Worm (Caenorhabditis elegans) whole organism, young adult: ENCODE measurements around the gene nuo-5.

ENCODE experiments used
- B0019.2 ChIP-seq: fragments of 200-800 bp; sonication (Bioruptor generic); conservative IDR thresholded peaks from 2 replicates; pipeline ENCODE4 v1.3.6; 2022; ENCODE audit warnings: missing genetic modification reagents, missing genetic modification characterization, missing compliant biosample characterization
- B0035.1 ChIP-seq: sonication (generic microtip); optimal IDR thresholded peaks from 2 replicates; lab custom pipeline; 2016; ENCODE audit warnings: missing genetic modification characterization, mild to moderate bottlenecking, missing compliant biosample characterization, missing genotype, missing genetic modification reagents
- D2030.7 ChIP-seq: fragments of 200-800 bp; sonication (Bioruptor generic); IDR thresholded peaks from 2 replicates; pipeline ENCODE4 v1.3.6; 2022; ENCODE audit warnings: missing genetic modification reagents, missing genetic modification characterization, missing compliant biosample characterization
- F22D6.2 ChIP-seq: sonication (generic microtip); optimal IDR thresholded peaks from 2 replicates; lab custom pipeline; 2016; ENCODE audit warnings: mild to moderate bottlenecking, missing genetic modification characterization, missing compliant biosample characterization
- F39B2.1 ChIP-seq: fragments of 200-800 bp; sonication (Bioruptor generic); IDR thresholded peaks from 2 replicates; pipeline ENCODE4 v1.3.6; 2022; ENCODE audit warnings: missing genetic modification reagents, missing genetic modification characterization, missing compliant biosample characterization
- F52B5.7 ChIP-seq: sonication (generic microtip); optimal IDR thresholded peaks from 2 replicates; lab custom pipeline; 2016; ENCODE audit warnings: mild to moderate bottlenecking, missing genetic modification characterization, missing compliant biosample characterization
- T07F8.4 ChIP-seq: sonication (generic microtip); optimal IDR thresholded peaks from 2 replicates; lab custom pipeline; 2016; ENCODE audit warnings: mild to moderate bottlenecking, missing genetic modification characterization, moderate library complexity, missing compliant biosample characterization
- T26A5.8 ChIP-seq: sonication (generic microtip); optimal IDR thresholded peaks from 2 replicates; lab custom pipeline; 2016; ENCODE audit warnings: missing genetic modification characterization, missing compliant biosample characterization
- Y53F4B.3 ChIP-seq: fragments of 200-800 bp; sonication (Bioruptor generic); IDR thresholded peaks from 2 replicates; pipeline ENCODE4 v1.3.6; 2022; ENCODE audit warnings: missing genetic modification reagents, missing genetic modification characterization, missing compliant biosample characterization
- Y67H2A.10 ChIP-seq: fragments of 200-800 bp; sonication (Bioruptor generic); conservative IDR thresholded peaks from 2 replicates; pipeline ENCODE4 v1.3.6; 2022; ENCODE audit warnings: missing genetic modification reagents, missing genetic modification characterization, missing compliant biosample characterization
- ZK185.1 ChIP-seq: sonication (generic microtip); optimal IDR thresholded peaks from 2 replicates; lab custom pipeline; 2016; ENCODE audit warnings: mild to moderate bottlenecking, missing genetic modification characterization, missing compliant biosample characterization; ENCODE audit not compliant: poor library complexity, severe bottlenecking
- aptf-2 ChIP-seq: fragments of 200-800 bp; sonication (Bioruptor generic); conservative IDR thresholded peaks from 2 replicates; pipeline ENCODE4 v1.3.6; 2022; ENCODE audit warnings: missing genetic modification reagents, missing genetic modification characterization, missing compliant biosample characterization
- attf-3 ChIP-seq: fragments of 200-800 bp; sonication (Bioruptor generic); conservative IDR thresholded peaks from 2 replicates; pipeline ENCODE4 v1.3.6; 2022; ENCODE audit warnings: missing genetic modification reagents, missing genetic modification characterization, missing compliant biosample characterization
- bed-2 ChIP-seq: fragments of 200-800 bp; sonication (Bioruptor generic); IDR thresholded peaks from 2 replicates; pipeline ENCODE4 v1.3.6; 2022; ENCODE audit warnings: missing genetic modification reagents, missing genetic modification characterization, missing compliant biosample characterization
- cebp-2 ChIP-seq: fragments of 200-800 bp; sonication (Bioruptor generic); IDR thresholded peaks from 2 replicates; pipeline ENCODE4 v1.3.6; 2022; ENCODE audit warnings: missing genetic modification characterization, missing compliant biosample characterization
- ceh-100 ChIP-seq: fragments of 200-800 bp; sonication (Bioruptor generic); IDR thresholded peaks from 2 replicates; pipeline ENCODE4 v1.3.6; 2022; ENCODE audit warnings: missing genetic modification reagents, missing genetic modification characterization, missing compliant biosample characterization
- ceh-27 ChIP-seq: fragments of 200-800 bp; sonication (Bioruptor generic); optimal IDR thresholded peaks from 2 replicates; lab custom pipeline; 2018; ENCODE audit warnings: mild to moderate bottlenecking, missing genetic modification characterization, moderate library complexity, missing compliant biosample characterization
- ceh-79 ChIP-seq: sonication (generic microtip); optimal IDR thresholded peaks from 2 replicates; lab custom pipeline; 2017; ENCODE audit warnings: mild to moderate bottlenecking, missing genetic modification characterization, missing compliant biosample characterization
- chd-7 ChIP-seq: sonication (generic microtip); optimal IDR thresholded peaks from 2 replicates; lab custom pipeline; 2016; ENCODE audit warnings: mild to moderate bottlenecking, missing genetic modification characterization, moderate library complexity, missing compliant biosample characterization
- dox-1 ChIP-seq: fragments of 200-800 bp; sonication (Bioruptor generic); IDR thresholded peaks from 2 replicates; pipeline ENCODE4 v1.3.6; 2022; ENCODE audit warnings: missing genetic modification reagents, missing genetic modification characterization, missing compliant biosample characterization
- dpl-1 ChIP-seq: fragments of 150-350 bp; optimal IDR thresholded peaks from 2 replicates; lab custom pipeline; 2014; ENCODE audit warnings: missing biosample characterization, missing genetic modification reagents, missing genetic modification characterization
- gei-17 ChIP-seq: fragments of 200-800 bp; sonication (Bioruptor generic); optimal IDR thresholded peaks from 2 replicates; lab custom pipeline; 2018; ENCODE audit warnings: mild to moderate bottlenecking, missing genetic modification characterization, missing compliant biosample characterization
- lag-1 ChIP-seq: fragments of 200-800 bp; sonication (Bioruptor generic); IDR thresholded peaks from 2 replicates; pipeline ENCODE4 v1.3.6; 2022; ENCODE audit warnings: missing genetic modification reagents, missing genetic modification characterization, missing compliant biosample characterization
- lin-26 ChIP-seq: fragments of 200-800 bp; sonication (Bioruptor generic); IDR thresholded peaks from 2 replicates; pipeline ENCODE4 v1.3.6; 2022; ENCODE audit warnings: missing genetic modification reagents, missing genetic modification characterization, missing compliant biosample characterization
- lir-1 ChIP-seq: fragments of 200-800 bp; sonication (Bioruptor generic); conservative IDR thresholded peaks from 2 replicates; pipeline ENCODE4 v1.3.6; 2022; ENCODE audit warnings: missing genetic modification reagents, missing genetic modification characterization, missing compliant biosample characterization
- lsl-1 ChIP-seq: fragments of 200-800 bp; sonication (Bioruptor generic); optimal IDR thresholded peaks from 2 replicates; lab custom pipeline; 2018; ENCODE audit warnings: mild to moderate bottlenecking, missing genetic modification characterization, moderate library complexity, missing compliant biosample characterization
- madf-10 ChIP-seq: sonication (generic microtip); optimal IDR thresholded peaks from 2 replicates; lab custom pipeline; 2016; ENCODE audit warnings: mild to moderate bottlenecking, missing genetic modification characterization, missing compliant biosample characterization
- nfyb-1 ChIP-seq: fragments of 200-800 bp; sonication (Bioruptor generic); IDR thresholded peaks from 2 replicates; pipeline ENCODE4 v1.3.6; 2022; ENCODE audit warnings: missing genetic modification reagents, missing genetic modification characterization, missing compliant biosample characterization
- nhr-27 ChIP-seq: fragments of 200-800 bp; sonication (Bioruptor generic); optimal IDR thresholded peaks from 2 replicates; lab custom pipeline; 2018; ENCODE audit warnings: mild to moderate bottlenecking, missing genetic modification characterization, moderate library complexity, missing compliant biosample characterization
- nhr-80 ChIP-seq: sonication (generic microtip); optimal IDR thresholded peaks from 2 replicates; lab custom pipeline; 2016; ENCODE audit warnings: missing genetic modification characterization, missing compliant biosample characterization
- pbrm-1 ChIP-seq: fragments of 200-800 bp; sonication (Bioruptor generic); IDR thresholded peaks from 2 replicates; pipeline ENCODE4 v1.3.6; 2022; ENCODE audit warnings: missing genetic modification reagents, missing genetic modification characterization, missing compliant biosample characterization
- pha-4 ChIP-seq: fragments of 150-350 bp; sonication (generic microtip); optimal IDR thresholded peaks from 2 replicates; lab custom pipeline; 2014; ENCODE audit warnings: missing biosample characterization, missing genetic modification reagents, missing genetic modification characterization
- rcor-1 ChIP-seq: fragments of 200-800 bp; sonication (Bioruptor generic); IDR thresholded peaks from 2 replicates; pipeline ENCODE4 v1.3.6; 2022; ENCODE audit warnings: missing genetic modification reagents, missing genetic modification characterization, missing compliant biosample characterization
- rec-8 ChIP-seq, 2 experiments: sonication (generic microtip); optimal IDR thresholded peaks; 2 replicates each; lab custom pipeline; 2016; ENCODE audit warnings: mild to moderate bottlenecking in 2 of 2, missing genetic modification characterization in 2 of 2, missing genetic modification reagents in 2 of 2, missing genotype in 2 of 2, missing biosample characterization in 1 of 2, missing compliant biosample characterization in 1 of 2, moderate library complexity in 1 of 2
- rpc-1 ChIP-seq, 2 experiments: fragments of 150-350 bp in 1 of 2; sonication (generic microtip) in 1 of 2; optimal IDR thresholded peaks; 2 replicates each; lab custom pipeline; 2014 to 2018; ENCODE audit warnings: missing biosample characterization in 1 of 2, missing genetic modification characterization in 1 of 2, missing genetic modification reagents in 1 of 2, missing genotype in 1 of 2
- snpc-1.1 ChIP-seq: sonication (generic microtip); optimal IDR thresholded peaks from 2 replicates; lab custom pipeline; 2017; ENCODE audit warnings: missing genetic modification characterization, mild to moderate bottlenecking, missing compliant biosample characterization, antibody characterized with exemption, moderate library complexity, missing genotype, missing genetic modification reagents; ENCODE audit not compliant: insufficient read depth
- snpc-3.4 ChIP-seq: sonication (generic microtip); optimal IDR thresholded peaks from 2 replicates; lab custom pipeline; 2017; ENCODE audit warnings: missing genetic modification characterization, mild to moderate bottlenecking, missing compliant biosample characterization, antibody characterized with exemption, moderate library complexity, missing genotype, missing genetic modification reagents
- snpc-4 ChIP-seq, 5 experiments: fragments of 150-350 bp in 1 of 5; sonication (generic microtip) in 4 of 5; optimal IDR thresholded peaks; 2 replicates each; lab custom pipeline; 2014 to 2018; ENCODE audit warnings: missing genetic modification characterization in 5 of 5, missing biosample characterization in 3 of 5, antibody characterized with exemption in 2 of 5, mild to moderate bottlenecking in 2 of 5, missing compliant biosample characterization in 2 of 5, missing genotype in 2 of 5, moderate library complexity in 2 of 5, missing genetic modification reagents in 1 of 5
- zim-3 ChIP-seq: sonication (generic microtip); optimal IDR thresholded peaks from 2 replicates; lab custom pipeline; 2017; ENCODE audit warnings: mild to moderate bottlenecking, missing genetic modification characterization, moderate library complexity, missing compliant biosample characterization
- ztf-18 ChIP-seq: sonication (generic microtip); optimal IDR thresholded peaks from 2 replicates; lab custom pipeline; 2016; ENCODE audit warnings: missing genotype, mild to moderate bottlenecking, missing genetic modification characterization, missing compliant biosample characterization

nuo-5 gene

DNA sequence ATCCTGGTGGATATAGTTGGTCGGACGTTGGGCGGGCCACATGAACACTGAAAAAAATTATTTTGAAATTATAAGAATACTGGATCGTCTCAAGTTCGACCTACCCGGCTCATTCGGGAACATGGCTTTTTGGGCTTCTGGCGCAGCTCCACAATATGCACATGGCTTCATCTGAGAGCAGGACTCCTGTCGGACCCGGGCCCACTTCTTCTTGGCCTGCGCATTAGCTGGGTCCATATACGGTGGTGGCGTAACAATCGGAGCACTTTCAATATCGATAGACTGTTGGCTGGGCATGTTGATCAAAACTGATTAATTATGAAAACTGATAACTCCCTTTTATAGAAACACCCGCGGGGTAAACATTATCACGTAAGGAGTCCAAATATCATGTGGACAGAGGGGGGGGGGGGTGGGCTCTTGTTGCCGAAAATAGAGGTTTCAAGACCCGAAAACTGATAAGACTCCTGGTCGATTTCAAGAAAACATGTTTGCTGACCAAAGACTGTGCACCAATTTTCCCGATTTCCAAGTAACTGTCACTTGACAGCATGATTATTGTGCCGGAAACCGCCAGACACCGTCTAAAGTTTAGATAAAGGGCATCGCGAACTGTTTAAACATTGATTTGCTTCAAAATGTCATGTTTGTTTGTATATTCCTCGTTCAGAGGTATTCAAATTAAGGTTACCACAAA lies 32.2 kb downstream of the nuo-5 start, which contains the start of gene dod-3 (continued):
- TF ChIP-seq rcor-1 (GFP tag; lab: Robert Waterston, UW): no peak
- TF ChIP-seq pha-4: no peak
- TF ChIP-seq lag-1 (GFP tag; lab: Robert Waterston, UW): no peak
- TF ChIP-seq ceh-79 (tag; lab: Kevin White, UChicago): no peak
- TF ChIP-seq Y67H2A.10: no peak
- no peak for TF ChIP-seq rec-8 (tag; optimal IDR thresholded peaks at IDR 0.05; lab: Kevin White, UChicago)
- no peak for TF ChIP-seq pbrm-1 (GFP tag; lab: Robert Waterston, UW)

DNA sequence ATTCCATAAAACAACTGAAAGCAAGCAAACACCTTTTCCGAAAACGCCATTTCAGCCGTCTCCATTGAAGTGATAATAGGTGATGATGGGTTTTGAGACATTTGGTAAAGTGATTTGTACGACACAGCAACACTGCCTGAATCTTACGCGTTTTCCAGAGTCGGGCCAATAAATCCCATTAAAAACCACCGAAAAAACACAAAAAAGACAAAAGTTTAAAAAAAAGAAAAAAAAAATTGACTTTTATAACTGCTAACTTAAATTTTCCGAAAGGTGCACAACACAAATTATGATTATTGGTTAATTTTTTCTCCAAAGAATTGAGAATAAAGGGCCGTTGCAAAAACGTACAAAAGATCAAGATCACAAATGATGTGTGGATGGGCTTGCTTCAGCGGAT lies 35.6 kb downstream of the nuo-5 start, which contains the start of gene srg-57:
Gene srg-57, minus strand, starts transcription at position 101 of the 400 bp plus-strand sequence.
- TF ChIP-seq rec-8 (tag; optimal IDR thresholded peaks at IDR 0.05; lab: Kevin White, UChicago) (no peak), dox-1 (no peak), snpc-4 (GFP tag; optimal IDR thresholded peaks at IDR 0.05; lab: Kevin White, UChicago) (no peak), snpc-4 (tag; optimal IDR thresholded peaks at IDR 0.05; lab: Kevin White, UChicago) (no peak), T07F8.4 (no peak), rpc-1 (optimal IDR thresholded peaks at IDR 0.05; lab: Kevin White, UChicago) (no peak), rpc-1 (tag; optimal IDR thresholded peaks at IDR 0.05; lab: Kevin White, UChicago) (no peak), D2030.7 (GFP tag; lab: Robert Waterston, UW) (no peak), lir-1 (GFP tag; lab: Robert Waterston, UW) (no peak), nfyb-1 (no peak), B0019.2 (GFP tag; lab: Robert Waterston, UW) (no peak), gei-17 (GFP tag; lab: Kevin White, UChicago) (no peak), dpl-1 (no peak), chd-7 (no peak)

DNA sequence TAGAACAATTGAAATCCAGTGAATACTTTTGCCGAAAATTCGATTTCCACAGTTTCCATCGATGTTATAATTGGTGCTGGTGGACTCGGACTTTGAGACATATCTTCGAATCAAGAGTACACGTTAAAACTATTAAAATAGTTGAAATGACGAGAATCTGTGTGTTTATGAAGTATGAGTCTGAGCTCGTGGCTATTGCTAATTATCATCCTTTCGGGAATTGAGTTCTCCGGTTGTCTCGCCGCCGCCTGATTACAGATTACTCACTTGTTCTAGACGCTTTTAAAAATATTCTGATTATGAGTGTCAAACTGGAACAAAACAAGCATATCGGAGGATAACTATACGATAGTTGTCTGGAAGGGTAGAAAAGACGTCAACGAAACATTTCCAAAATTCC lies 39.4 kb downstream of the nuo-5 start, which contains the start of gene srg-56:
Gene srg-56, minus strand, starts transcription at position 101 of the 400 bp plus-strand sequence.
- TF ChIP-seq ceh-100 (GFP tag; lab: Robert Waterston, UW) (no peak), ztf-18 (tag; lab: Kevin White, UChicago) (no peak), attf-3 (GFP tag; lab: Robert Waterston, UW) (no peak), Y53F4B.3 (GFP tag; lab: Robert Waterston, UW) (no peak), ZK185.1 (tag; lab: Kevin White, UChicago) (no peak), B0035.1 (tag; lab: Kevin White, UChicago) (no peak), dpl-1 (no peak), nfyb-1 (no peak), cebp-2 (GFP tag; lab: Robert Waterston, UW) (no peak), aptf-2 (GFP tag; lab: Robert Waterston, UW) (no peak), T07F8.4 (no peak), T26A5.8 (no peak), ceh-27 (GFP tag; lab: Kevin White, UChicago) (no peak)

DNA sequence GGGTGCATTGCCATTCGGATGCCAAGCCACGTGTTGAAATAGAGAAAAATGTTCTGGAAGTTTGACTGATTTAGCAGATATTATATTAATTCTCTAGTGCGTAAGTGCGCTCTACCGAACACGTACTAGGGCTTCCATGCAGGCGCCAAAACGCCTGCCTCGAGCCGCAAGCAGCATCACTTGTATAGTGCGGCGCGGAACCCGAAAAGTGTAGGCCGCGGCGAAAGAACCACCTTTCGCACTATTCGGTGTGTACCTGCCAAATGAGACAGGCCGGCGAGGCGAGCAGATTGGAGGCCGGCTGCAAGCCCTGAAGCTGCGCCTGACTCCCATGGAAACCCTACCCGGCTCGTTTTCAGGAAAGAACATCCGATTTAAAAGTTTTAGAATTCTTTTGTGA lies 40.8 kb downstream of the nuo-5 start:
- TF ChIP-seq dox-1: no peak
- TF ChIP-seq lag-1 (GFP tag; lab: Robert Waterston, UW): no peak
- TF ChIP-seq nhr-80: no peak
- TF ChIP-seq madf-10 (tag; lab: Kevin White, UChicago): no peak
- TF ChIP-seq lsl-1: peak; percentile 6
- no peak for TF ChIP-seq nhr-27 (tag; lab: Kevin White, UChicago)
- peak; percentile 82 for TF ChIP-seq snpc-1.1 (tag; lab: Kevin White, UChicago)
- no peak for TF ChIP-seq bed-2
- no peak for TF ChIP-seq F52B5.7 (tag; lab: Kevin White, UChicago)
- TF ChIP-seq lin-26 (GFP tag; lab: Robert Waterston, UW): peak; percentile 56; the same call in 1 of the 2 replicates
- TF ChIP-seq F22D6.2 (tag; lab: Kevin White, UChicago): no peak
- no peak for TF ChIP-seq Y67H2A.10
- TF ChIP-seq snpc-3.4: peak; percentile 24
- TF ChIP-seq ztf-18 (tag; lab: Kevin White, UChicago): no peak
- no peak for TF ChIP-seq pbrm-1 (GFP tag; lab: Robert Waterston, UW)
- TF ChIP-seq snpc-4 (GFP tag; optimal IDR thresholded peaks at IDR 0.05; lab: Kevin White, UChicago): peak; percentile 80
- TF ChIP-seq snpc-4 (tag; optimal IDR thresholded peaks at IDR 0.05; lab: Kevin White, UChicago): peak in 3 of 4 experiments; percentile 83 to 93 (median 92)
- TF ChIP-seq D2030.7 (GFP tag; lab: Robert Waterston, UW): no peak
- no peak for TF ChIP-seq F39B2.1 (GFP tag; lab: Robert Waterston, UW)
- no peak for TF ChIP-seq ceh-79 (tag; lab: Kevin White, UChicago)
- no peak for TF ChIP-seq zim-3 (tag; lab: Kevin White, UChicago)
